Worm (Caenorhabditis elegans): ENCODE data around the gene T07E3.4.

Gene T07E3.4

DNA sequence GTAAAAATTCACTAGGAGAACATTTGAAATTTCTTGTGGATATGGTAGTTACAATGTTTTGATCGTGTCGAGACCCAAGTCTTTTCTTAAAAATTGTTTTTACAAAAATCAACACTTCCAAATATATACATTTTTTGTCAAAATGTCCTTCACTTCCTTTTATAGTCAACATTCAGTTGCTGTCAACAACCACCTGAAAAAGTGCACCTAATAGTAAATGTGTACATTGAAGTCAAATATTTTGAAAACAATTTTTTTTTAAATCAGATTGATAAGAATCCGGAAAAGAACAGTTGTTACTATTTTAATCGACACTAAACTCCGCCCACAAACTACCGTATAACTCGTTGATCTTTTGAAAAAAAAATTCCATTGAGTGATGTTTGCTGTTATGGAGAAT, 2.1 kb upstream of the T07E3.4 start:
- TF ChIP-seq sox-4 (tag; optimal IDR thresholded peaks at IDR 0.05) (no peak), ahr-1 (tag; optimal IDR thresholded peaks at IDR 0.05) (no peak), ceh-22 (tag; optimal IDR thresholded peaks at IDR 0.05) (no peak), Y22D7AL.16 (tag; optimal IDR thresholded peaks at IDR 0.05) (no peak), nhr-232 (tag; optimal IDR thresholded peaks at IDR 0.05) (no peak), gmeb-2 (tag; optimal IDR thresholded peaks at IDR 0.05) (no peak), hlh-15 (tag; optimal IDR thresholded peaks at IDR 0.05) (no peak), fax-1 (tag; optimal IDR thresholded peaks at IDR 0.05) (no peak), elt-4 (tag; optimal IDR thresholded peaks at IDR 0.05) (no peak), ceh-31 (tag; optimal IDR thresholded peaks at IDR 0.05) (no peak), pax-1 (tag; optimal IDR thresholded peaks at IDR 0.05) (no peak), hlh-13 (GFP tag; optimal IDR thresholded peaks at IDR 0.05) (no peak), K09A11.1 (tag; optimal IDR thresholded peaks at IDR 0.05; ENCODE audit: insufficient read depth) (no peak), fkh-6 (tag; optimal IDR thresholded peaks at IDR 0.05) (no peak), T23F11.4 (GFP tag; optimal IDR thresholded peaks at IDR 0.05) (no peak), lin-11 (tag; optimal IDR thresholded peaks at IDR 0.05) (no peak), pqm-1 (tag; optimal IDR thresholded peaks at IDR 0.05) (no peak)

DNA sequence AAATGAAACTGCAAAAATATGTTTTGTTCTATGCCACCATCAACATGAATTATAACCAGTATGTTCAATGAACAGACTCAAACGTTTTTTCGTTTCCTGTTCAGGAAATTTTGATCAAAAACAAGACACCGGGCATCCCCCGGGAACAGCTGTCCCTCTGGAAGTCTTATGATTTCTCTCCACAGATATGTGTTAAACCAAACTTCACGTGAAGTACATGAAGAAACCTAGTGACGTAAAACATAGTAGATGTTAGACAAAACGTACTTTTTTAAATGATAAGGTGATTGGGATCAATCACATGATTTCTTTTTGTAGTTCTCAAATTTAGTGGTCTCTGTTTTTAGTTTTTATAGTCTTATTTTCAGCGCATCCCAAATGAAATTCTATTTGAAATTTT, 704 bp downstream of the T07E3.4 start:
- TF ChIP-seq gmeb-2 (tag; optimal IDR thresholded peaks at IDR 0.05), result no peak
- no peak for TF ChIP-seq odd-2 (tag; optimal IDR thresholded peaks at IDR 0.05)
- no peak for TF ChIP-seq ahr-1 (tag; optimal IDR thresholded peaks at IDR 0.05)
- no peak for TF ChIP-seq pag-3 (tag; optimal IDR thresholded peaks at IDR 0.05; ENCODE audit: borderline replicate concordance)
- no peak for TF ChIP-seq Y22D7AL.16 (tag; optimal IDR thresholded peaks at IDR 0.05)
- TF ChIP-seq C38D4.7 (GFP tag; optimal IDR thresholded peaks at IDR 0.05), result no peak
- TF ChIP-seq unc-3 (GFP tag; conservative IDR thresholded peaks at IDR 0.05), result no peak
- no peak for TF ChIP-seq unc-3 (tag; optimal IDR thresholded peaks at IDR 0.05)
- no peak for TF ChIP-seq sox-4 (tag; optimal IDR thresholded peaks at IDR 0.05)
- TF ChIP-seq K09A11.1 (tag; optimal IDR thresholded peaks at IDR 0.05; ENCODE audit: insufficient read depth), result no peak
- no peak for TF ChIP-seq ceh-30 (tag; optimal IDR thresholded peaks at IDR 0.05)
- TF ChIP-seq elt-2 (tag; optimal IDR thresholded peaks at IDR 0.05), result no peak
- TF ChIP-seq ceh-34 (tag; optimal IDR thresholded peaks at IDR 0.05), result no peak
- TF ChIP-seq pqm-1 (tag; optimal IDR thresholded peaks at IDR 0.05), result no peak
- TF ChIP-seq rnt-1 (tag; optimal IDR thresholded peaks at IDR 0.05), result no peak
- no peak for TF ChIP-seq ama-1 (optimal IDR thresholded peaks at IDR 0.05)
- no peak for TF ChIP-seq fax-1 (tag; optimal IDR thresholded peaks at IDR 0.05)
- TF ChIP-seq ceh-2 (tag; optimal IDR thresholded peaks at IDR 0.05), result no peak
- no peak for TF ChIP-seq hlh-8 (tag; optimal IDR thresholded peaks at IDR 0.05)

DNA sequence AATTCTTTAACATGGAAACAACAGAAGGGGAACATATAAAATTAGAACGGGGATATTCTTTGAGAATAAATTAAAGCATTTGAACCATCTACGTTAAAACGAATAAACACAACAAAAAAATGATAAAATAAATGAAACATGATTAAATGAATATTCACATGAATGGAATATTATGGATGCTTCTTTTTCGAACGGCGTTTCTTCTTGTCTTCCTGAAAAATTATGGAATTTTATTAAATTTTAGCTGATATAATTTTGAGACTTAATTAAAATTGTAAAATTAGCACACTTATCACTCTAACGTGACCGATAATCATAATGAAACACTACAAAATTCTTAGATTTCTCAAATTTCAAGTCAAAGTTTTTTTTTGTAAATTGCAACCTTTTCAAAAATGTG, 2.8 kb downstream of the T07E3.4 start:
- no peak for TF ChIP-seq pha-4 (tag; optimal IDR thresholded peaks at IDR 0.05)
- TF ChIP-seq sdc-2 (tag; optimal IDR thresholded peaks at IDR 0.05), result no peak
- no peak for TF ChIP-seq F13H6.1 (tag; optimal IDR thresholded peaks at IDR 0.05)
- TF ChIP-seq tbx-2 (tag; optimal IDR thresholded peaks at IDR 0.05), result no peak
- TF ChIP-seq unc-3 (GFP tag; conservative IDR thresholded peaks at IDR 0.05), result no peak
- TF ChIP-seq unc-3 (tag; optimal IDR thresholded peaks at IDR 0.05), result no peak
- TF ChIP-seq ceh-30 (tag; optimal IDR thresholded peaks at IDR 0.05), result no peak
- no peak for TF ChIP-seq pha-2 (tag; optimal IDR thresholded peaks at IDR 0.05)
- no peak for TF ChIP-seq fax-1 (tag; optimal IDR thresholded peaks at IDR 0.05)
- TF ChIP-seq sox-4 (tag; optimal IDR thresholded peaks at IDR 0.05), result no peak
- no peak for TF ChIP-seq ztf-16 (tag; optimal IDR thresholded peaks at IDR 0.05)
- no peak for TF ChIP-seq unc-55 (GFP tag; optimal IDR thresholded peaks at IDR 0.05)
- no peak for TF ChIP-seq pag-3 (tag; optimal IDR thresholded peaks at IDR 0.05; ENCODE audit: borderline replicate concordance)
- TF ChIP-seq madf-2 (tag; optimal IDR thresholded peaks at IDR 0.05), result no peak
- TF ChIP-seq fkh-10 (GFP tag; optimal IDR thresholded peaks at IDR 0.05), result no peak
- TF ChIP-seq T23F11.4 (GFP tag; optimal IDR thresholded peaks at IDR 0.05), result no peak
- TF ChIP-seq lin-11 (tag; optimal IDR thresholded peaks at IDR 0.05), result no peak
- TF ChIP-seq eyg-1 (tag; optimal IDR thresholded peaks at IDR 0.05), result no peak
- no peak for TF ChIP-seq ets-4 (tag; optimal IDR thresholded peaks at IDR 0.05)
- no peak for TF ChIP-seq tbx-7 (tag; optimal IDR thresholded peaks at IDR 0.05)

Data from whole organism, late embryonic.